Fruit fly (Drosophila melanogaster) whole organism, embryonic: ENCODE measurements around the gene Ilp5.

ENCODE experiments used
- Ada2b ChIP-seq: fragments of 200-800 bp; sonication (Bioruptor generic); IDR thresholded peaks from 2 replicates; pipeline ENCODE4 v1.3.6; 2022; ENCODE audit warnings: missing biosample characterization, missing genetic modification characterization
- CG1024 ChIP-seq: fragments of 200-800 bp; sonication (Bioruptor generic); IDR thresholded peaks from 2 replicates; pipeline ENCODE4 v1.3.6; 2022; ENCODE audit warnings: missing biosample characterization, missing genetic modification characterization
- CG10321 ChIP-seq: fragments of 200-800 bp; sonication (Bioruptor generic); IDR thresholded peaks from 2 replicates; pipeline ENCODE4 v1.3.6; 2022; ENCODE audit warnings: missing biosample characterization, missing genetic modification characterization
- CG10959 ChIP-seq: fragments of 200-800 bp; sonication (Bioruptor generic); IDR thresholded peaks from 2 replicates; pipeline ENCODE4 v1.3.6; 2022; ENCODE audit warnings: missing biosample characterization, missing genetic modification characterization
- CG13424 ChIP-seq: fragments of 200-800 bp; sonication (Bioruptor generic); optimal IDR thresholded peaks from 2 replicates; lab custom pipeline; 2019; ENCODE audit warnings: missing biosample characterization, mild to moderate bottlenecking, missing genetic modification characterization, moderate library complexity
- CG14860 ChIP-seq: fragments of 200-800 bp; sonication (Bioruptor generic); IDR thresholded peaks from 3 replicates; pipeline ENCODE4 v1.3.6; 2022; ENCODE audit warnings: missing biosample characterization, missing genetic modification characterization; ENCODE audit not compliant: partially characterized antibody
- CG15073 ChIP-seq: fragments of 200-800 bp; sonication (Bioruptor generic); optimal IDR thresholded peaks from 2 replicates; lab custom pipeline; 2016; ENCODE audit warnings: missing biosample characterization, missing genetic modification characterization
- CG16815 ChIP-seq: fragments of 200-800 bp; sonication (Bioruptor generic); optimal IDR thresholded peaks from 3 replicates; lab custom pipeline; 2017; ENCODE audit warnings: missing biosample characterization, mild to moderate bottlenecking, missing genetic modification characterization
- CG17385 ChIP-seq: fragments of 200-800 bp; sonication (Bioruptor generic); optimal IDR thresholded peaks from 3 replicates; lab custom pipeline; 2018; ENCODE audit warnings: missing biosample characterization, mild to moderate bottlenecking, missing genetic modification characterization
- CG17829 ChIP-seq: fragments of 200-800 bp; optimal IDR thresholded peaks from 2 replicates; lab custom pipeline; 2019; ENCODE audit warnings: missing biosample characterization, mild to moderate bottlenecking, missing genetic modification characterization, moderate library complexity
- CG2129 ChIP-seq: fragments of 200-800 bp; sonication (Bioruptor generic); IDR thresholded peaks from 2 replicates; pipeline ENCODE4 v1.3.6; 2022; ENCODE audit warnings: missing biosample characterization, missing genetic modification characterization; ENCODE audit not compliant: partially characterized antibody
- CG2712 ChIP-seq: fragments of 200-800 bp; optimal IDR thresholded peaks from 3 replicates; lab custom pipeline; 2019; ENCODE audit warnings: missing biosample characterization, mild to moderate bottlenecking, missing genetic modification characterization, moderate library complexity
- CG32767 ChIP-seq: fragments of 200-800 bp; sonication (Bioruptor generic); IDR thresholded peaks from 2 replicates; pipeline ENCODE4 v1.3.6; 2022; ENCODE audit warnings: missing biosample characterization, missing genetic modification characterization
- CG3281 ChIP-seq: fragments of 200-800 bp; sonication (Bioruptor generic); optimal IDR thresholded peaks from 3 replicates; lab custom pipeline; 2017; ENCODE audit warnings: missing biosample characterization, mild to moderate bottlenecking, missing genetic modification characterization
- CG4424 ChIP-seq: fragments of 200-800 bp; sonication (Bioruptor generic); optimal IDR thresholded peaks from 3 replicates; lab custom pipeline; 2016; ENCODE audit warnings: missing biosample characterization, missing genetic modification characterization
- CG4854 ChIP-seq: fragments of 200-800 bp; sonication (Bioruptor generic); optimal IDR thresholded peaks from 2 replicates; lab custom pipeline; 2016; ENCODE audit warnings: missing biosample characterization, missing genetic modification characterization, inconsistent platforms
- CG6175 ChIP-seq: fragments of 200-800 bp; sonication (Bioruptor generic); IDR thresholded peaks from 3 replicates; pipeline ENCODE4 v1.3.6; 2022; ENCODE audit warnings: missing biosample characterization, missing genetic modification characterization
- CG7987 ChIP-seq: fragments of 200-800 bp; sonication (Bioruptor generic); optimal IDR thresholded peaks from 2 replicates; lab custom pipeline; 2018; ENCODE audit warnings: missing biosample characterization, mild to moderate bottlenecking, missing genetic modification characterization, moderate library complexity
- CG8359 ChIP-seq: fragments of 200-800 bp; sonication (Bioruptor generic); optimal IDR thresholded peaks from 2 replicates; lab custom pipeline; 2017; ENCODE audit warnings: missing biosample characterization, mild to moderate bottlenecking, missing genetic modification characterization, borderline replicate concordance
- CG8944 ChIP-seq: fragments of 200-800 bp; sonication (Bioruptor generic); optimal IDR thresholded peaks from 3 replicates; lab custom pipeline; 2016; ENCODE audit warnings: missing biosample characterization, missing genetic modification characterization
- Dbx ChIP-seq: fragments of 200-800 bp; sonication (Bioruptor generic); IDR thresholded peaks from 3 replicates; pipeline ENCODE4 v1.3.6; 2022; ENCODE audit warnings: missing biosample characterization, missing genetic modification characterization
- E2f2 ChIP-seq: fragments of 200-800 bp; sonication (Bioruptor generic); IDR thresholded peaks from 2 replicates; pipeline ENCODE4 v1.3.6; 2022; ENCODE audit warnings: missing biosample characterization, missing genetic modification characterization
- GATAe ChIP-seq: fragments of 200-800 bp; sonication (Bioruptor generic); conservative IDR thresholded peaks from 2 replicates; pipeline ENCODE4 v1.3.6; 2022; ENCODE audit warnings: missing biosample characterization, missing genetic modification characterization
- H2.0 ChIP-seq: fragments of 200-800 bp; sonication (Bioruptor generic); IDR thresholded peaks from 2 replicates; pipeline ENCODE4 v1.3.6; 2022; ENCODE audit warnings: missing biosample characterization, missing genetic modification characterization
- HLH54F ChIP-seq: fragments of 200-800 bp; sonication (Bioruptor generic); optimal IDR thresholded peaks from 3 replicates; lab custom pipeline; 2016; ENCODE audit warnings: missing biosample characterization, missing genetic modification characterization
- Hand ChIP-seq: fragments of 200-800 bp; sonication (Bioruptor generic); optimal IDR thresholded peaks from 2 replicates; lab custom pipeline; 2017; ENCODE audit warnings: mild to moderate bottlenecking, missing biosample characterization, missing genetic modification reagents, missing genetic modification characterization
- Hmr ChIP-seq: fragments of 200-800 bp; sonication (Bioruptor generic); optimal IDR thresholded peaks from 3 replicates; lab custom pipeline; 2017; ENCODE audit warnings: mild to moderate bottlenecking, missing biosample characterization, missing genetic modification reagents, missing genetic modification characterization
- Max ChIP-seq: fragments of 200-800 bp; sonication (Bioruptor generic); optimal IDR thresholded peaks from 2 replicates; lab custom pipeline; 2016; ENCODE audit warnings: missing biosample characterization, mild to moderate bottlenecking, missing genetic modification characterization
- Poxn ChIP-seq: fragments of 200-800 bp; sonication (Bioruptor generic); IDR thresholded peaks from 2 replicates; pipeline ENCODE4 v1.3.6; 2022; ENCODE audit warnings: missing biosample characterization, missing genetic modification characterization
- Sin3A ChIP-seq: fragments of >200 bp; optimal IDR thresholded peaks from 2 replicates; lab custom pipeline; 2018
- Ssrp ChIP-seq: fragments of 200-800 bp; sonication (Bioruptor generic); optimal IDR thresholded peaks from 2 replicates; lab custom pipeline; 2018; ENCODE audit warnings: missing biosample characterization, mild to moderate bottlenecking, missing genetic modification characterization, moderate library complexity
- ap ChIP-seq: fragments of 200-800 bp; sonication (Bioruptor generic); IDR thresholded peaks from 2 replicates; pipeline ENCODE4 v1.3.6; 2022; ENCODE audit warnings: missing biosample characterization, missing genetic modification characterization
- bab2 ChIP-seq: fragments of 200-800 bp; sonication (Bioruptor generic); optimal IDR thresholded peaks from 2 replicates; lab custom pipeline; 2016; ENCODE audit warnings: missing biosample characterization, missing genetic modification characterization
- chif ChIP-seq, 2 experiments: fragments of 200-800 bp; sonication (Bioruptor generic); optimal IDR thresholded peaks; 3 replicates each; lab custom pipeline; 2016; ENCODE audit warnings: missing biosample characterization in 2 of 2, missing genetic modification characterization in 2 of 2
- chinmo ChIP-seq: fragments of 200-800 bp; sonication (Bioruptor generic); IDR thresholded peaks from 4 replicates; pipeline ENCODE4 v1.3.6; 2022; ENCODE audit warnings: missing biosample characterization, missing genetic modification characterization; ENCODE audit not compliant: partially characterized antibody
- chm ChIP-seq: fragments of 200-800 bp; sonication (Bioruptor generic); IDR thresholded peaks from 2 replicates; pipeline ENCODE4 v1.3.6; 2022; ENCODE audit warnings: missing biosample characterization, missing genetic modification characterization
- dpn ChIP-seq, 2 experiments: fragments of 200-800 bp; sonication (Bioruptor generic); optimal IDR thresholded peaks; 3 replicates each; lab custom pipeline; 2016; ENCODE audit warnings: missing biosample characterization in 2 of 2, missing genetic modification characterization in 2 of 2
- eve ChIP-seq, 2 experiments: fragments of >200 bp; optimal IDR thresholded peaks; 2 replicates each; lab custom pipeline; 2017; ENCODE audit warnings: missing biosample characterization in 2 of 2, missing genetic modification characterization in 2 of 2
- exex ChIP-seq: fragments of 200-800 bp; sonication (Bioruptor generic); optimal IDR thresholded peaks from 4 replicates; lab custom pipeline; 2018; ENCODE audit warnings: missing biosample characterization, mild to moderate bottlenecking, missing genetic modification characterization, moderate library complexity
- ftz-f1 ChIP-seq: fragments of 200-800 bp; sonication (Bioruptor generic); optimal IDR thresholded peaks from 2 replicates; lab custom pipeline; 2016; ENCODE audit warnings: missing biosample characterization, missing genetic modification characterization
- gcm ChIP-seq: fragments of 200-800 bp; sonication (Bioruptor generic); optimal IDR thresholded peaks from 2 replicates; lab custom pipeline; 2019; ENCODE audit warnings: missing biosample characterization, mild to moderate bottlenecking, missing genetic modification characterization, moderate library complexity
- h ChIP-seq: fragments of >200 bp; optimal IDR thresholded peaks from 2 replicates; lab custom pipeline; 2017
- ind ChIP-seq: fragments of 200-800 bp; sonication (Bioruptor generic); optimal IDR thresholded peaks from 3 replicates; lab custom pipeline; 2016; ENCODE audit warnings: missing biosample characterization, missing genetic modification characterization
- jigr1 ChIP-seq: fragments of 200-800 bp; sonication (Bioruptor generic); IDR thresholded peaks from 3 replicates; pipeline ENCODE4 v1.3.6; 2022; ENCODE audit warnings: missing biosample characterization, missing genetic modification characterization
- kay ChIP-seq: fragments of 200-800 bp; sonication (Bioruptor generic); optimal IDR thresholded peaks from 2 replicates; lab custom pipeline; 2016; ENCODE audit warnings: missing biosample characterization, missing genetic modification characterization
- mld ChIP-seq: fragments of 200-800 bp; sonication (Bioruptor generic); IDR thresholded peaks from 3 replicates; pipeline ENCODE4 v1.3.6; 2022; ENCODE audit warnings: missing biosample characterization, missing genetic modification characterization; ENCODE audit not compliant: partially characterized antibody
- pfk ChIP-seq: fragments of 200-800 bp; sonication (Bioruptor generic); optimal IDR thresholded peaks from 2 replicates; lab custom pipeline; 2018; ENCODE audit warnings: missing biosample characterization, mild to moderate bottlenecking, missing genetic modification characterization, moderate library complexity
- sd ChIP-seq: fragments of 200-800 bp; sonication (Bioruptor generic); optimal IDR thresholded peaks from 3 replicates; lab custom pipeline; 2018; ENCODE audit warnings: missing biosample characterization, mild to moderate bottlenecking, missing genetic modification characterization, moderate library complexity
- seq ChIP-seq: fragments of 200-800 bp; sonication (Bioruptor generic); IDR thresholded peaks from 2 replicates; pipeline ENCODE4 v1.3.6; 2022; ENCODE audit warnings: missing biosample characterization, missing genetic modification characterization
- sna ChIP-seq: fragments of 200-800 bp; sonication (Bioruptor generic); IDR thresholded peaks from 2 replicates; pipeline ENCODE4 v1.3.6; 2022; ENCODE audit warnings: missing biosample characterization, missing genetic modification characterization; ENCODE audit not compliant: partially characterized antibody
- trh ChIP-seq: fragments of 200-800 bp; sonication (Bioruptor generic); optimal IDR thresholded peaks from 2 replicates; lab custom pipeline; 2016; ENCODE audit warnings: missing biosample characterization, missing genetic modification characterization
- zen ChIP-seq: fragments of 200-800 bp; sonication (Bioruptor generic); optimal IDR thresholded peaks from 3 replicates; lab custom pipeline; 2018; ENCODE audit warnings: missing biosample characterization, mild to moderate bottlenecking, missing genetic modification characterization, moderate library complexity

The Ilp5 gene

DNA sequence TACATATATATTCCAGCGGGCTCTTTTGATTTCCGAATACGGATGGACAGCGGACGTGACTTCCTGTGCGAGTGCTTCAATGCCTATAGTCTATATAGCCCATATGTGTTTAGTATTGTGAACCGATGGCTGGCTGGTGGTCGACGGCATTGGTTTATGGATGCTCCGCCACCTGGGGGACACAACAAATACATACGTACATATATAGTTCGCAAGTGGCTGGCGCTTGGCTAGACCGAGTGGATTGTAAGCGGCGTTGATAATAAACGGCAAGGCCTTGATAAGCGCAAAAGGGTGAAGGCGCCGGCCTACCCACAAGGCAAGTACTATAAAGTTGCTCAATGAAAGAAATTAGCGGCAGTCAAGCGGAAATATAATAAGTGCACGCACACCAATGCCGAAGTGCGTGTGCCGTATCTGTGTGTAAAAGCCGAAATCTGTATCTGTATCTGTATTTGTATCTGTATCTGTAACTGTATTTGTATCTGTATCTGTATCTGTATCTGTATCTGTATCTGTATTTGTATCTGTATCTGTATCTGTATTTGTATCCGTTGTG lies 22.4 kb upstream of the Ilp5 start:
- TF ChIP-seq CG15073 (GFP tag; lab: Kevin White, UChicago), result no peak
- TF ChIP-seq CG7987 (GFP tag; lab: Kevin White, UChicago), result no peak
- TF ChIP-seq ap, result no peak
- no peak for TF ChIP-seq Hmr (GFP tag; lab: Kevin White, UChicago)
- no peak for TF ChIP-seq sna (GFP tag; lab: Robert Waterston, UW)
- no peak for TF ChIP-seq Ada2b
- TF ChIP-seq CG8944 (GFP tag; lab: Kevin White, UChicago), result no peak
- TF ChIP-seq CG17829 (tag; lab: Kevin White, UChicago), result no peak
- TF ChIP-seq CG32767 (GFP tag; lab: Robert Waterston, UW), result no peak
- no peak for TF ChIP-seq E2f2 (GFP tag; lab: Robert Waterston, UW)
- no peak for TF ChIP-seq CG16815 (GFP tag; lab: Kevin White, UChicago)
- no peak for TF ChIP-seq seq (GFP tag; lab: Robert Waterston, UW)
- no peak for TF ChIP-seq kay
- no peak for TF ChIP-seq trh
- no peak for TF ChIP-seq zen
- TF ChIP-seq HLH54F (GFP tag; lab: Kevin White, UChicago), result no peak
- no peak for TF ChIP-seq gcm (GFP tag; lab: Kevin White, UChicago)
- no peak for TF ChIP-seq chm (GFP tag; lab: Robert Waterston, UW)
- TF ChIP-seq CG8359 (GFP tag; lab: Kevin White, UChicago), result no peak
- no peak for TF ChIP-seq CG2129
- no peak for TF ChIP-seq Max (GFP tag; lab: Kevin White, UChicago)
- no peak for TF ChIP-seq mld (GFP tag; lab: Robert Waterston, UW)
- peak; percentile 81 for TF ChIP-seq ftz-f1
- no peak for TF ChIP-seq dpn (GFP tag; optimal IDR thresholded peaks at IDR 0.05; lab: Kevin White, UChicago)
- TF ChIP-seq sd (tag; lab: Kevin White, UChicago), result no peak
- no peak for TF ChIP-seq CG3281 (GFP tag; lab: Kevin White, UChicago)
- TF ChIP-seq h (lab: Kevin White, UChicago), result no peak
- no peak for TF ChIP-seq CG6175 (GFP tag; lab: Robert Waterston, UW)
- no peak for TF ChIP-seq CG14860 (GFP tag; lab: Robert Waterston, UW)
- no peak for TF ChIP-seq bab2 (GFP tag; lab: Kevin White, UChicago)
- no peak for TF ChIP-seq CG13424
- TF ChIP-seq chif (GFP tag; optimal IDR thresholded peaks at IDR 0.05; lab: Kevin White, UChicago), result no peak
- TF ChIP-seq CG4854 (GFP tag; lab: Kevin White, UChicago), result no peak
- no peak for TF ChIP-seq jigr1 (GFP tag; lab: Robert Waterston, UW)
- TF ChIP-seq CG2712, result no peak
- TF ChIP-seq eve (GFP tag; optimal IDR thresholded peaks at IDR 0.05; lab: Kevin White, UChicago), result no peak
- TF ChIP-seq ind (GFP tag; lab: Kevin White, UChicago), result no peak
- no peak for TF ChIP-seq Ssrp (tag; lab: Kevin White, UChicago)
- TF ChIP-seq Poxn (GFP tag; lab: Robert Waterston, UW), result no peak
- TF ChIP-seq pfk, result no peak
- no peak for TF ChIP-seq Sin3A (lab: Kevin White, UChicago)
- no peak for TF ChIP-seq Hand
- TF ChIP-seq H2.0 (GFP tag; lab: Robert Waterston, UW), result no peak
- 0 out of 3 replicates have a peak, but pooled peaks have one; percentile 19 for TF ChIP-seq Dbx (GFP tag; lab: Robert Waterston, UW)
- TF ChIP-seq CG1024 (GFP tag; lab: Robert Waterston, UW), result no peak
- TF ChIP-seq CG4424 (GFP tag; lab: Kevin White, UChicago), result no peak
- peak; percentile 59 for TF ChIP-seq exex
- no peak for TF ChIP-seq CG10959 (GFP tag; lab: Robert Waterston, UW)
- no peak for TF ChIP-seq CG17385 (GFP tag; lab: Kevin White, UChicago)
- 0 out of 4 replicates have a peak, but pooled peaks have one; percentile 33 for TF ChIP-seq chinmo (GFP tag; lab: Robert Waterston, UW)
- TF ChIP-seq GATAe (GFP tag; lab: Robert Waterston, UW), result peak; percentile 37; the same call in 1 of the 2 replicates
- no peak for TF ChIP-seq CG10321 (GFP tag; lab: Robert Waterston, UW)
